Fruit fly (Drosophila melanogaster) whole organism, embryonic: Measurements from ENCODE around the gene CycB3.

Experiments used
- BEAF-32 ChIP-seq: fragments of 200-800 bp; sonication (Bioruptor generic); optimal IDR thresholded peaks from 3 replicates; lab custom pipeline; 2017; ENCODE audit warnings: missing biosample characterization, missing genetic modification characterization, mild to moderate bottlenecking, moderate library complexity, missing genetic modification reagents
- CG11504 ChIP-seq: fragments of 200-800 bp; sonication (Bioruptor generic); optimal IDR thresholded peaks from 3 replicates; lab custom pipeline; 2019; ENCODE audit warnings: missing biosample characterization, mild to moderate bottlenecking, missing genetic modification characterization, moderate library complexity
- CG12071 ChIP-seq: fragments of 200-800 bp; sonication (Bioruptor generic); optimal IDR thresholded peaks from 3 replicates; lab custom pipeline; 2018; ENCODE audit warnings: missing biosample characterization, mild to moderate bottlenecking, missing genetic modification characterization
- CG1233 ChIP-seq: fragments of 200-800 bp; sonication (Bioruptor generic); optimal IDR thresholded peaks from 4 replicates; lab custom pipeline; 2018; ENCODE audit warnings: missing biosample characterization, mild to moderate bottlenecking, missing genetic modification characterization
- CG12942 ChIP-seq: fragments of 200-800 bp; sonication (Bioruptor generic); optimal IDR thresholded peaks from 3 replicates; lab custom pipeline; 2016; ENCODE audit warnings: missing biosample characterization, missing genetic modification characterization
- CG13894 ChIP-seq: fragments of 200-800 bp; sonication (Bioruptor generic); optimal IDR thresholded peaks from 3 replicates; lab custom pipeline; 2018; ENCODE audit warnings: missing biosample characterization, mild to moderate bottlenecking, missing genetic modification characterization, moderate library complexity
- CG1529 ChIP-seq: fragments of 200-800 bp; sonication (Bioruptor generic); optimal IDR thresholded peaks from 3 replicates; lab custom pipeline; 2018; ENCODE audit warnings: missing biosample characterization, missing genetic modification characterization
- CG16815 ChIP-seq: fragments of 200-800 bp; sonication (Bioruptor generic); optimal IDR thresholded peaks from 3 replicates; lab custom pipeline; 2017; ENCODE audit warnings: missing biosample characterization, mild to moderate bottlenecking, missing genetic modification characterization
- CG17829 ChIP-seq: fragments of 200-800 bp; optimal IDR thresholded peaks from 2 replicates; lab custom pipeline; 2019; ENCODE audit warnings: missing biosample characterization, mild to moderate bottlenecking, missing genetic modification characterization, moderate library complexity
- CG1832 ChIP-seq: fragments of 200-800 bp; sonication (Bioruptor generic); optimal IDR thresholded peaks from 2 replicates; lab custom pipeline; 2017; ENCODE audit warnings: missing biosample characterization, mild to moderate bottlenecking, missing genetic modification characterization, inconsistent platforms
- CG2199 ChIP-seq: fragments of 200-800 bp; sonication (Bioruptor generic); IDR thresholded peaks from 3 replicates; pipeline ENCODE4 v1.3.6; 2022; ENCODE audit warnings: missing biosample characterization, missing genetic modification characterization
- CG2889 ChIP-seq: fragments of 200-800 bp; sonication (Bioruptor generic); IDR thresholded peaks from 3 replicates; pipeline ENCODE4 v1.3.6; 2022; ENCODE audit warnings: missing biosample characterization, missing genetic modification characterization
- CG34376 ChIP-seq: fragments of 200-800 bp; sonication (Bioruptor generic); optimal IDR thresholded peaks from 2 replicates; lab custom pipeline; 2018; ENCODE audit warnings: missing biosample characterization, mild to moderate bottlenecking, missing genetic modification characterization
- CG42726 ChIP-seq: fragments of 200-800 bp; sonication (Bioruptor generic); IDR thresholded peaks from 2 replicates; pipeline ENCODE4 v1.3.6; 2022; ENCODE audit warnings: missing biosample characterization, missing genetic modification characterization; ENCODE audit not compliant: partially characterized antibody
- CG4707 ChIP-seq: fragments of 200-800 bp; sonication (Bioruptor generic); optimal IDR thresholded peaks from 2 replicates; lab custom pipeline; 2018; ENCODE audit warnings: missing biosample characterization, mild to moderate bottlenecking, missing genetic modification characterization, moderate library complexity
- CG6254 ChIP-seq: fragments of 200-800 bp; sonication (Bioruptor generic); optimal IDR thresholded peaks from 3 replicates; lab custom pipeline; 2017; ENCODE audit warnings: mild to moderate bottlenecking, missing biosample characterization, missing genetic modification reagents, missing genetic modification characterization
- CG7556 ChIP-seq: fragments of 200-800 bp; sonication (Bioruptor generic); optimal IDR thresholded peaks from 2 replicates; lab custom pipeline; 2017; ENCODE audit warnings: missing biosample characterization, mild to moderate bottlenecking, missing genetic modification characterization
- CHES-1-like ChIP-seq: fragments of 200-800 bp; sonication (Bioruptor generic); optimal IDR thresholded peaks from 2 replicates; lab custom pipeline; 2016; ENCODE audit warnings: missing biosample characterization, missing genetic modification characterization
- D19B ChIP-seq: fragments of 200-800 bp; sonication (Bioruptor generic); optimal IDR thresholded peaks from 2 replicates; lab custom pipeline; 2017; ENCODE audit warnings: missing biosample characterization, mild to moderate bottlenecking, missing genetic modification characterization
- Dfd ChIP-seq, 2 experiments: fragments of >200 bp; optimal IDR thresholded peaks; 2 replicates each; lab custom pipeline; 2017; ENCODE audit warnings: missing biosample characterization in 2 of 2, missing genetic modification characterization in 2 of 2
- Dip3 ChIP-seq: fragments of 200-800 bp; sonication (Bioruptor generic); optimal IDR thresholded peaks from 3 replicates; lab custom pipeline; 2016; ENCODE audit warnings: missing biosample characterization, missing genetic modification characterization
- Dll ChIP-seq: fragments of 200-800 bp; sonication (Bioruptor generic); IDR thresholded peaks from 4 replicates; pipeline ENCODE4 v1.3.6; 2022; ENCODE audit warnings: missing biosample characterization, missing genetic modification characterization; ENCODE audit not compliant: partially characterized antibody
- E2f1 ChIP-seq: fragments of 200-800 bp; sonication (Bioruptor generic); IDR thresholded peaks from 2 replicates; pipeline ENCODE4 v1.3.6; 2022; ENCODE audit warnings: missing biosample characterization, missing genetic modification characterization
- Ets65A ChIP-seq: fragments of 200-800 bp; sonication (Bioruptor generic); peaks from one replicate; lab custom pipeline; 2016; ENCODE audit warnings: missing biosample characterization, missing genetic modification characterization
- GATAe ChIP-seq: fragments of 200-800 bp; sonication (Bioruptor generic); conservative IDR thresholded peaks from 2 replicates; pipeline ENCODE4 v1.3.6; 2022; ENCODE audit warnings: missing biosample characterization, missing genetic modification characterization
- Mad ChIP-seq: fragments of 200-800 bp; sonication (Bioruptor generic); optimal IDR thresholded peaks from 2 replicates; lab custom pipeline; 2016; ENCODE audit warnings: missing biosample characterization, missing genetic modification characterization
- Nf-YC ChIP-seq: fragments of 200-800 bp; optimal IDR thresholded peaks from 3 replicates; lab custom pipeline; 2019; ENCODE audit warnings: missing biosample characterization, mild to moderate bottlenecking, missing genetic modification characterization, moderate library complexity
- NfI ChIP-seq: fragments of 200-800 bp; sonication (Bioruptor generic); optimal IDR thresholded peaks from 3 replicates; lab custom pipeline; 2018; ENCODE audit warnings: missing biosample characterization, mild to moderate bottlenecking, missing genetic modification characterization, moderate library complexity
- Opbp ChIP-seq: fragments of 200-800 bp; sonication (Bioruptor generic); IDR thresholded peaks from 3 replicates; pipeline ENCODE4 v1.3.6; 2022; ENCODE audit warnings: missing biosample characterization, missing genetic modification characterization; ENCODE audit not compliant: partially characterized antibody
- Tbp ChIP-seq: fragments of >200 bp; optimal IDR thresholded peaks from 2 replicates; lab custom pipeline; 2018; ENCODE audit warnings: missing biosample characterization, missing genetic modification characterization
- chinmo ChIP-seq: fragments of 200-800 bp; sonication (Bioruptor generic); IDR thresholded peaks from 4 replicates; pipeline ENCODE4 v1.3.6; 2022; ENCODE audit warnings: missing biosample characterization, missing genetic modification characterization; ENCODE audit not compliant: partially characterized antibody
- exex ChIP-seq: fragments of 200-800 bp; sonication (Bioruptor generic); optimal IDR thresholded peaks from 4 replicates; lab custom pipeline; 2018; ENCODE audit warnings: missing biosample characterization, mild to moderate bottlenecking, missing genetic modification characterization, moderate library complexity
- fu2 ChIP-seq: fragments of 200-800 bp; sonication (Bioruptor generic); optimal IDR thresholded peaks from 2 replicates; lab custom pipeline; 2016; ENCODE audit warnings: missing biosample characterization, missing genetic modification characterization
- gsb ChIP-seq: fragments of 200-800 bp; sonication (Bioruptor generic); IDR thresholded peaks from 2 replicates; pipeline ENCODE4 v1.3.6; 2022; ENCODE audit warnings: missing biosample characterization, missing genetic modification characterization
- her ChIP-seq: fragments of 200-800 bp; sonication (Bioruptor generic); optimal IDR thresholded peaks from 2 replicates; lab custom pipeline; 2016; ENCODE audit warnings: missing biosample characterization, missing genetic modification characterization
- klu ChIP-seq: fragments of 200-800 bp; sonication (Bioruptor generic); IDR thresholded peaks from 2 replicates; pipeline ENCODE4 v1.3.6; 2022; ENCODE audit warnings: missing biosample characterization, missing genetic modification characterization
- lilli ChIP-seq: fragments of 200-800 bp; sonication (Bioruptor generic); optimal IDR thresholded peaks from 3 replicates; lab custom pipeline; 2016; ENCODE audit warnings: missing biosample characterization, missing genetic modification characterization
- lov ChIP-seq, 2 experiments: fragments of 200-800 bp in 1 of 2; fragments of >200 bp in 1 of 2; sonication (Bioruptor generic) in 1 of 2; IDR thresholded peaks in 1 of 2; optimal IDR thresholded peaks in 1 of 2; 2 replicates in 1 of 2; 3 replicates in 1 of 2; pipeline versions ENCODE4 v1.3.6 to Lab custom; 2017 to 2022; ENCODE audit warnings: missing biosample characterization in 1 of 2, missing genetic modification characterization in 1 of 2
- nerfin-2 ChIP-seq: fragments of 200-800 bp; sonication (Bioruptor generic); IDR thresholded peaks from 2 replicates; pipeline ENCODE4 v1.3.6; 2022; ENCODE audit warnings: missing biosample characterization, missing genetic modification characterization; ENCODE audit not compliant: partially characterized antibody
- nom ChIP-seq: fragments of 200-800 bp; sonication (Bioruptor generic); optimal IDR thresholded peaks from 2 replicates; lab custom pipeline; 2017; ENCODE audit warnings: missing biosample characterization, missing genetic modification characterization, mild to moderate bottlenecking, moderate library complexity, missing genetic modification reagents
- peb ChIP-seq: fragments of 200-800 bp; sonication (Bioruptor generic); IDR thresholded peaks from 2 replicates; pipeline ENCODE4 v1.3.6; 2022; ENCODE audit warnings: missing biosample characterization, missing genetic modification characterization
- psq ChIP-seq: fragments of 200-800 bp; sonication (Bioruptor generic); optimal IDR thresholded peaks from 2 replicates; lab custom pipeline; 2017; ENCODE audit warnings: missing biosample characterization, missing genetic modification characterization
- sd ChIP-seq: fragments of 200-800 bp; sonication (Bioruptor generic); optimal IDR thresholded peaks from 3 replicates; lab custom pipeline; 2018; ENCODE audit warnings: missing biosample characterization, mild to moderate bottlenecking, missing genetic modification characterization, moderate library complexity
- sens ChIP-seq: fragments of 200-800 bp; sonication (Bioruptor generic); peaks from one replicate; lab custom pipeline; 2016; ENCODE audit warnings: missing biosample characterization, missing genetic modification characterization
- sens-2 ChIP-seq: fragments of 200-800 bp; sonication (Bioruptor generic); IDR thresholded peaks from 2 replicates; pipeline ENCODE4 v1.3.6; 2022; ENCODE audit warnings: missing biosample characterization, missing genetic modification characterization
- vnd ChIP-seq: fragments of 200-800 bp; sonication (Bioruptor generic); IDR thresholded peaks from 3 replicates; pipeline ENCODE4 v1.3.6; 2022; ENCODE audit warnings: missing biosample characterization, missing genetic modification characterization; ENCODE audit not compliant: partially characterized antibody
- zfh1 ChIP-seq: fragments of 200-800 bp; sonication (Bioruptor generic); IDR thresholded peaks from 3 replicates; pipeline ENCODE4 v1.3.6; 2022; ENCODE audit warnings: missing biosample characterization, missing genetic modification characterization
- zfh2 ChIP-seq: fragments of 200-800 bp; sonication (Bioruptor generic); optimal IDR thresholded peaks from 2 replicates; lab custom pipeline; 2016; ENCODE audit warnings: missing biosample characterization, missing genetic modification characterization

Gene CycB3

DNA sequence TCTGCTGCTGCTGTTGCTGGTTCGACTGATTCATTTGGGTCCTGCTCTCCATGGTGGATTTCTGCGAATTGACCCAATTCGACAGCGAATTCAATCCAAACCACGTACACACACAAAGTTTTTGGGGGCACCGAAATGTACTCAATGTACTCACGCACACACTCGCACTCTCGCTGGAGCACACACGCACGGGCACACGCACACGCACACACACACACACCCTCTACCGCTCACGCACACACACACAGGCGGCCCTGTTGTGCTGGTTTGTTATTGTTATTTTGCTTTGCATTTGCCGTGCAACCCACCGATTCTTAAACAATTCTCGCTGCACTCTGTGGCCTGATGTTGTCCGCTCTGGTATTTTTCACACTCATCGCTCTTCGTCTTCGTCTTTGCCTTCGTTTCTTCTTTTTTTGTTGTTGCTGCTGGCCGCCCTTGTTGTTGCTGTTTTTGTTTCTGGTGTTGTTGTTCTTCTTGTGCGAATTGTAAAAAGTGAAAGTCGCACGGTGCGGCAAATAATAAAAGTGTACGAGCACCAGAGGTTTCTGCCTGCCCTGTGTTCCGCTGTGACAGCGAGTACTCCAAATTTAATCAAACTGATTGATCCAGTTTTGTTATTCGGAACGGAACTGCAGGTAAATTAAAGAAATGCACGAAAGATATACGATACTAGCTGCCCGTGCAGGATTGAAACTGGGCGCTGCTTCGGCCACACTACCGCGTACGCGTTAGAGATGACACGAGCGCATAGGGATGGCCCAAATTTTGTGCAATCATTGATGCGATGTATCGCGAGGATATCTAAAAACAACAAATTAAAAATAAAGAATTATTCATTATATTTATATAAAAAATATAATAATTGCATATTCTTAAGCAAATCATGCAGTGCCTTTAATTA, 5.6 kb upstream of the CycB3 start, which contains the start of gene CG3744 (continued):
- TF ChIP-seq peb (GFP tag; lab: Robert Waterston, UW) (peak; percentile 78), NfI (peak; percentile 95), chinmo (GFP tag; lab: Robert Waterston, UW) (peak; percentile 94), gsb (GFP tag; lab: Robert Waterston, UW) (peak; percentile 89), CG7556 (peak; percentile 86), CG42726 (GFP tag; lab: Robert Waterston, UW) (peak; percentile 92), CG34376 (GFP tag; lab: Kevin White, UChicago) (peak; percentile 74), Tbp (GFP tag; lab: Kevin White, UChicago) (no peak), vnd (peak; percentile 94), nom (no peak), Ets65A (GFP tag; lab: Kevin White, UChicago) (peak; percentile 99), sens (GFP tag; lab: Kevin White, UChicago) (peak; percentile 82), CG2889 (GFP tag; lab: Robert Waterston, UW) (peak; percentile 85), GATAe (peak; percentile 77), zfh1 (GFP tag; lab: Robert Waterston, UW) (peak; percentile 96), E2f1 (peak; percentile 88), Dip3 (peak; percentile 72), exex (no peak), Mad (GFP tag; lab: Kevin White, UChicago) (peak; percentile 81), CG16815 (GFP tag; lab: Kevin White, UChicago) (peak; percentile 86), Opbp (GFP tag; lab: Robert Waterston, UW) (peak; percentile 94), CG12942 (peak; percentile 87), Dfd (GFP tag; optimal IDR thresholded peaks at IDR 0.05; lab: Kevin White, UChicago) (peak in 1 of 2 experiments; percentile 71), CG1233 (peak; percentile 91), Nf-YC (tag; lab: Kevin White, UChicago) (peak; percentile 84), D19B (GFP tag; lab: Kevin White, UChicago) (peak; percentile 74), sd (peak; percentile 41), CHES-1-like (GFP tag; lab: Kevin White, UChicago) (peak; percentile 53), lov (optimal IDR thresholded peaks at IDR 0.05; lab: Kevin White, UChicago) (no peak), lov (GFP tag; IDR thresholded peaks at IDR 0.05; lab: Robert Waterston, UW) (peak; percentile 93), CG17829 (tag; lab: Kevin White, UChicago) (peak; percentile 91), CG2199 (GFP tag; lab: Robert Waterston, UW) (peak; percentile 86), klu (GFP tag; lab: Robert Waterston, UW) (peak; percentile 84), CG11504 (tag; lab: Kevin White, UChicago) (peak; percentile 88), her (GFP tag; lab: Kevin White, UChicago) (peak; percentile 39), lilli (GFP tag; lab: Kevin White, UChicago) (peak; percentile 88), CG1832 (GFP tag; lab: Kevin White, UChicago) (no peak), CG4707 (peak; percentile 11), nerfin-2 (GFP tag; lab: Robert Waterston, UW) (peak; percentile 65), Dll (GFP tag; lab: Robert Waterston, UW) (peak; percentile 99), CG6254 (peak; percentile 56), BEAF-32 (GFP tag; lab: Kevin White, UChicago) (peak; percentile 92), zfh2 (GFP tag; lab: Kevin White, UChicago) (peak; percentile 89), sens-2 (GFP tag; lab: Robert Waterston, UW) (peak; percentile 90), fu2 (GFP tag; lab: Kevin White, UChicago) (peak; percentile 78), psq (GFP tag; lab: Kevin White, UChicago) (peak; percentile 70), CG13894 (tag; lab: Kevin White, UChicago) (peak; percentile 90), CG1529 (GFP tag; lab: Kevin White, UChicago) (peak; percentile 66), CG12071 (GFP tag; lab: Kevin White, UChicago) (peak; percentile 69)
